Fruit fly (Drosophila melanogaster) whole organism, adult: ENCODE data around the gene CG43672.

Experiments
- CG11617 ChIP-seq: fragments of 200-800 bp; sonication (Bioruptor generic); optimal IDR thresholded peaks from 2 replicates; lab custom pipeline; 2017; ENCODE audit warnings: mild to moderate bottlenecking, missing biosample characterization, missing genetic modification reagents, missing genetic modification characterization
- CG12768 ChIP-seq: fragments of 200-800 bp; sonication (Bioruptor generic); optimal IDR thresholded peaks from 2 replicates; lab custom pipeline; 2017; ENCODE audit warnings: missing biosample characterization, missing genetic modification characterization, mild to moderate bottlenecking, moderate library complexity, missing genetic modification reagents
- CG14711 ChIP-seq: fragments of 200-800 bp; sonication (Bioruptor generic); optimal IDR thresholded peaks from 2 replicates; lab custom pipeline; 2018; ENCODE audit warnings: missing biosample characterization, mild to moderate bottlenecking, missing genetic modification characterization, moderate library complexity
- CG1620 ChIP-seq: fragments of 200-800 bp; sonication (Bioruptor generic); optimal IDR thresholded peaks from 2 replicates; lab custom pipeline; 2016; ENCODE audit warnings: missing biosample characterization, missing genetic modification characterization
- CG33017 ChIP-seq: fragments of 200-800 bp; sonication (Bioruptor generic); optimal IDR thresholded peaks from 2 replicates; lab custom pipeline; 2018; ENCODE audit warnings: missing biosample characterization, mild to moderate bottlenecking, missing genetic modification characterization, moderate library complexity
- CG5204 ChIP-seq: fragments of 200-800 bp; sonication (Bioruptor generic); optimal IDR thresholded peaks from 2 replicates; lab custom pipeline; 2016; ENCODE audit warnings: missing biosample characterization, missing genetic modification characterization
- CG7045 ChIP-seq: fragments of 200-800 bp; sonication (Bioruptor generic); optimal IDR thresholded peaks from 2 replicates; lab custom pipeline; 2017; ENCODE audit warnings: missing biosample characterization, mild to moderate bottlenecking, missing genetic modification characterization
- CG7101 ChIP-seq: fragments of 200-800 bp; sonication (Bioruptor generic); optimal IDR thresholded peaks from 2 replicates; lab custom pipeline; 2018; ENCODE audit warnings: missing biosample characterization, mild to moderate bottlenecking, missing genetic modification characterization, moderate library complexity
- Clk ChIP-seq: fragments of 200-800 bp; sonication (Bioruptor generic); optimal IDR thresholded peaks from 2 replicates; lab custom pipeline; 2017; ENCODE audit warnings: missing biosample characterization, missing genetic modification characterization
- Crg-1 ChIP-seq: fragments of 200-800 bp; sonication (Bioruptor generic); optimal IDR thresholded peaks from 2 replicates; lab custom pipeline; 2016; ENCODE audit warnings: missing biosample characterization, missing genetic modification characterization
- Hr96 ChIP-seq: fragments of 200-800 bp; sonication (Bioruptor generic); optimal IDR thresholded peaks from 2 replicates; lab custom pipeline; 2016; ENCODE audit warnings: missing biosample characterization, missing genetic modification characterization
- Mnt ChIP-seq: fragments of 200-800 bp; sonication (Bioruptor generic); optimal IDR thresholded peaks from 2 replicates; lab custom pipeline; 2016; ENCODE audit warnings: missing biosample characterization, mild to moderate bottlenecking, missing genetic modification characterization
- bab1 ChIP-seq: fragments of 200-800 bp; sonication (Bioruptor generic); optimal IDR thresholded peaks from 3 replicates; lab custom pipeline; 2019; ENCODE audit warnings: missing biosample characterization, mild to moderate bottlenecking, missing genetic modification characterization, moderate library complexity
- cic ChIP-seq: fragments of 200-800 bp; sonication (Bioruptor generic); optimal IDR thresholded peaks from 2 replicates; lab custom pipeline; 2017; ENCODE audit warnings: missing biosample characterization, mild to moderate bottlenecking, missing genetic modification characterization, moderate library complexity
- cnc ChIP-seq, 2 experiments: fragments of >200 bp; optimal IDR thresholded peaks; 2 replicates each; lab custom pipeline; 2017
- kay ChIP-seq: fragments of 200-800 bp; sonication (Bioruptor generic); peaks from one replicate; lab custom pipeline; 2016; ENCODE audit warnings: missing biosample characterization, missing genetic modification characterization, borderline replicate concordance
- ovo ChIP-seq: fragments of 200-800 bp; sonication (Bioruptor generic); optimal IDR thresholded peaks from 2 replicates; lab custom pipeline; 2016; ENCODE audit warnings: missing biosample characterization, missing genetic modification characterization
- pad ChIP-seq: fragments of 200-800 bp; sonication (Bioruptor generic); optimal IDR thresholded peaks from 3 replicates; lab custom pipeline; 2017; ENCODE audit warnings: missing biosample characterization, missing genetic modification characterization, mild to moderate bottlenecking, moderate library complexity, missing genetic modification reagents
- tj ChIP-seq: fragments of 200-800 bp; sonication (Bioruptor generic); optimal IDR thresholded peaks from 3 replicates; lab custom pipeline; 2017; ENCODE audit warnings: missing biosample characterization, mild to moderate bottlenecking, missing genetic modification characterization, moderate library complexity
- toe ChIP-seq: fragments of 200-800 bp; sonication (Bioruptor generic); optimal IDR thresholded peaks from 2 replicates; lab custom pipeline; 2016; ENCODE audit warnings: missing biosample characterization, missing genetic modification characterization

CG43672 gene

dm6 chrX:15809255-15809654, 36.5 kb downstream of the CG43672 start, which contains the start of gene CG8509:
TSS of gene CG8509 (plus strand) at chrX:15809555.
- TF ChIP-seq Mnt (GFP tag; lab: Kevin White, UChicago) (no peak), pad (no peak), CG11617 (no peak), Clk (GFP tag; lab: Kevin White, UChicago) (no peak), cic (GFP tag; lab: Kevin White, UChicago) (no peak), CG7045 (GFP tag; lab: Kevin White, UChicago) (no peak), CG5204 (GFP tag; lab: Kevin White, UChicago) (no peak), CG7101 (tag; lab: Kevin White, UChicago) (no peak), bab1 (GFP tag; lab: Kevin White, UChicago) (no peak), tj (GFP tag; lab: Kevin White, UChicago) (no peak), CG12768 (GFP tag; lab: Kevin White, UChicago) (no peak), ovo (GFP tag; lab: Kevin White, UChicago) (no peak), Crg-1 (GFP tag; lab: Kevin White, UChicago) (no peak), cnc (optimal IDR thresholded peaks at IDR 0.05; lab: Kevin White, UChicago) (no peak), toe (no peak), CG14711 (tag; lab: Kevin White, UChicago) (no peak), kay (no peak), CG1620 (no peak)

dm6 chrX:15811666-15812614, 39.2 kb downstream of the CG43672 start:
- TF ChIP-seq CG11617 (peak; percentile 44), pad (peak; percentile 1), CG7101 (tag; lab: Kevin White, UChicago) (peak; percentile 27), CG12768 (GFP tag; lab: Kevin White, UChicago) (peak; percentile 3), CG14711 (tag; lab: Kevin White, UChicago) (peak; percentile 65), Clk (GFP tag; lab: Kevin White, UChicago) (no peak), kay (peak; percentile 80), Mnt (GFP tag; lab: Kevin White, UChicago) (peak; percentile 20), Hr96 (GFP tag; lab: Kevin White, UChicago) (no peak), bab1 (GFP tag; lab: Kevin White, UChicago) (peak; percentile 78), tj (GFP tag; lab: Kevin White, UChicago) (peak; percentile 82), ovo (GFP tag; lab: Kevin White, UChicago) (no peak), cic (GFP tag; lab: Kevin White, UChicago) (peak; percentile 61), cnc (optimal IDR thresholded peaks at IDR 0.05; lab: Kevin White, UChicago) (no peak)

- TF ChIP-seq kay (peak; percentile 75), bab1 (GFP tag; lab: Kevin White, UChicago) (no peak)
Observed at dm6 chrX:15812615-15812995, 39.8 kb downstream of the CG43672 start.

dm6 chrX:15813224-15813623, 40.5 kb downstream of the CG43672 start:
- TF ChIP-seq tj (GFP tag; lab: Kevin White, UChicago): peak; percentile 22
- TF ChIP-seq CG12768 (GFP tag; lab: Kevin White, UChicago): no peak
- TF ChIP-seq Hr96 (GFP tag; lab: Kevin White, UChicago): no peak
- no peak for TF ChIP-seq cnc (optimal IDR thresholded peaks at IDR 0.05; lab: Kevin White, UChicago)
- no peak for TF ChIP-seq pad
- no peak for TF ChIP-seq CG33017 (tag; lab: Kevin White, UChicago)
- no peak for TF ChIP-seq CG5204 (GFP tag; lab: Kevin White, UChicago)
- no peak for TF ChIP-seq bab1 (GFP tag; lab: Kevin White, UChicago)
- TF ChIP-seq cic (GFP tag; lab: Kevin White, UChicago): no peak
- no peak for TF ChIP-seq Mnt (GFP tag; lab: Kevin White, UChicago)
- TF ChIP-seq ovo (GFP tag; lab: Kevin White, UChicago): peak; percentile 18
- TF ChIP-seq CG7101 (tag; lab: Kevin White, UChicago): no peak
- no peak for TF ChIP-seq CG1620
- no peak for TF ChIP-seq CG14711 (tag; lab: Kevin White, UChicago)
- peak; percentile 93 for TF ChIP-seq kay
- TF ChIP-seq Clk (GFP tag; lab: Kevin White, UChicago): no peak

dm6 chrX:15814485-15814884, 41.7 kb downstream of the CG43672 start:
- peak; percentile 86 for TF ChIP-seq tj (GFP tag; lab: Kevin White, UChicago)
- no peak for TF ChIP-seq CG11617

dm6 chrX:15816127-15816526, 43.4 kb downstream of the CG43672 start:
- TF ChIP-seq CG12768 (GFP tag; lab: Kevin White, UChicago) (no peak), cic (GFP tag; lab: Kevin White, UChicago) (no peak), CG14711 (tag; lab: Kevin White, UChicago) (no peak), Hr96 (GFP tag; lab: Kevin White, UChicago) (no peak), CG33017 (tag; lab: Kevin White, UChicago) (no peak), cnc (optimal IDR thresholded peaks at IDR 0.05; lab: Kevin White, UChicago) (no peak), CG1620 (no peak), kay (no peak)
